Fruit fly (Drosophila melanogaster) whole organism, embryonic: ENCODE measurements around the gene CG12728.

Experiments
- B-H1 ChIP-seq: fragments of 200-800 bp; sonication (Bioruptor generic); IDR thresholded peaks from 3 replicates; pipeline ENCODE4 v1.3.6; 2022; ENCODE audit warnings: missing biosample characterization, missing genetic modification characterization
- BtbVII ChIP-seq: fragments of 200-800 bp; sonication (Bioruptor generic); optimal IDR thresholded peaks from 3 replicates; lab custom pipeline; 2017; ENCODE audit warnings: missing biosample characterization, mild to moderate bottlenecking, missing genetic modification characterization
- CG10959 ChIP-seq: fragments of 200-800 bp; sonication (Bioruptor generic); IDR thresholded peaks from 2 replicates; pipeline ENCODE4 v1.3.6; 2022; ENCODE audit warnings: missing biosample characterization, missing genetic modification characterization
- CG12236 ChIP-seq: fragments of 200-800 bp; sonication (Bioruptor generic); optimal IDR thresholded peaks from 2 replicates; lab custom pipeline; 2016; ENCODE audit warnings: missing biosample characterization, missing genetic modification characterization
- CG1233 ChIP-seq: fragments of 200-800 bp; sonication (Bioruptor generic); optimal IDR thresholded peaks from 4 replicates; lab custom pipeline; 2018; ENCODE audit warnings: missing biosample characterization, mild to moderate bottlenecking, missing genetic modification characterization
- CG13287 ChIP-seq: fragments of 200-800 bp; sonication (Bioruptor generic); IDR thresholded peaks from 2 replicates; pipeline ENCODE4 v1.3.6; 2022; ENCODE audit warnings: missing biosample characterization, missing genetic modification characterization; ENCODE audit not compliant: partially characterized antibody
- CG14710 ChIP-seq: fragments of 200-800 bp; sonication (Bioruptor generic); optimal IDR thresholded peaks from 3 replicates; lab custom pipeline; 2019; ENCODE audit warnings: missing biosample characterization, mild to moderate bottlenecking, missing genetic modification characterization, moderate library complexity
- CG15073 ChIP-seq: fragments of 200-800 bp; sonication (Bioruptor generic); optimal IDR thresholded peaks from 2 replicates; lab custom pipeline; 2016; ENCODE audit warnings: missing biosample characterization, missing genetic modification characterization
- CG1602 ChIP-seq: fragments of 200-800 bp; sonication (Bioruptor generic); optimal IDR thresholded peaks from 3 replicates; lab custom pipeline; 2016; ENCODE audit warnings: missing biosample characterization, missing genetic modification characterization
- CG17328 ChIP-seq: fragments of 200-800 bp; sonication (Bioruptor generic); IDR thresholded peaks from 2 replicates; pipeline ENCODE4 v1.3.6; 2022; ENCODE audit warnings: missing biosample characterization, missing genetic modification characterization
- CG17361 ChIP-seq: fragments of 200-800 bp; sonication (Bioruptor generic); IDR thresholded peaks from 3 replicates; pipeline ENCODE4 v1.3.6; 2022; ENCODE audit warnings: missing biosample characterization, missing genetic modification characterization
- CG17385 ChIP-seq: fragments of 200-800 bp; sonication (Bioruptor generic); optimal IDR thresholded peaks from 3 replicates; lab custom pipeline; 2018; ENCODE audit warnings: missing biosample characterization, mild to moderate bottlenecking, missing genetic modification characterization
- CG18011 ChIP-seq: fragments of 200-800 bp; sonication (Bioruptor generic); optimal IDR thresholded peaks from 2 replicates; lab custom pipeline; 2017; ENCODE audit warnings: missing biosample characterization, missing genetic modification characterization, mild to moderate bottlenecking, moderate library complexity, missing genotype
- CG1832 ChIP-seq: fragments of 200-800 bp; sonication (Bioruptor generic); optimal IDR thresholded peaks from 2 replicates; lab custom pipeline; 2017; ENCODE audit warnings: missing biosample characterization, mild to moderate bottlenecking, missing genetic modification characterization, inconsistent platforms
- CG31224 ChIP-seq: fragments of 200-800 bp; sonication (Bioruptor generic); IDR thresholded peaks from 2 replicates; pipeline ENCODE4 v1.3.6; 2022; ENCODE audit warnings: missing biosample characterization, missing genetic modification characterization
- CG31365 ChIP-seq: fragments of 200-800 bp; sonication (Bioruptor generic); optimal IDR thresholded peaks from 2 replicates; lab custom pipeline; 2018; ENCODE audit warnings: missing biosample characterization, mild to moderate bottlenecking, missing genetic modification characterization
- CG3838 ChIP-seq: fragments of 200-800 bp; sonication (Bioruptor generic); optimal IDR thresholded peaks from 3 replicates; lab custom pipeline; 2016; ENCODE audit warnings: missing biosample characterization, missing genetic modification characterization
- CG43689 ChIP-seq: fragments of 200-800 bp; sonication (Bioruptor generic); IDR thresholded peaks from 2 replicates; pipeline ENCODE4 v1.3.6; 2022; ENCODE audit warnings: missing biosample characterization, missing genetic modification characterization
- D ChIP-seq, 2 experiments: fragments of 200-800 bp in 1 of 2; fragments of >200 bp in 1 of 2; sonication (Bioruptor generic) in 1 of 2; optimal IDR thresholded peaks; 2 replicates in 1 of 2; 3 replicates in 1 of 2; lab custom pipeline; 2017; ENCODE audit warnings: mild to moderate bottlenecking in 1 of 2, missing biosample characterization in 1 of 2, missing genetic modification characterization in 1 of 2, missing genetic modification reagents in 1 of 2
- Dad ChIP-seq: fragments of 200-800 bp; sonication (Bioruptor generic); optimal IDR thresholded peaks from 3 replicates; lab custom pipeline; 2016; ENCODE audit warnings: missing biosample characterization, missing genetic modification characterization
- Dek ChIP-seq: fragments of 200-800 bp; sonication (Bioruptor generic); optimal IDR thresholded peaks from 3 replicates; lab custom pipeline; 2019; ENCODE audit warnings: missing biosample characterization, mild to moderate bottlenecking, missing genetic modification characterization, moderate library complexity
- Dp ChIP-seq: fragments of 200-800 bp; sonication (Bioruptor generic); optimal IDR thresholded peaks from 2 replicates; lab custom pipeline; 2018; ENCODE audit warnings: missing biosample characterization, mild to moderate bottlenecking, missing genetic modification characterization, moderate library complexity
- HLH3B ChIP-seq: fragments of 200-800 bp; sonication (Bioruptor generic); IDR thresholded peaks from 2 replicates; pipeline ENCODE4 v1.3.6; 2022; ENCODE audit warnings: missing biosample characterization, missing genetic modification characterization
- Kr ChIP-seq: fragments of 200-800 bp; sonication (Bioruptor generic); optimal IDR thresholded peaks from 2 replicates; lab custom pipeline; 2017; ENCODE audit warnings: missing biosample characterization, mild to moderate bottlenecking, missing genetic modification characterization
- Meics ChIP-seq: fragments of 200-800 bp; sonication (Bioruptor generic); optimal IDR thresholded peaks from 2 replicates; lab custom pipeline; 2017; ENCODE audit warnings: missing biosample characterization, mild to moderate bottlenecking, missing genetic modification characterization
- NFAT ChIP-seq: fragments of 200-800 bp; sonication (Bioruptor generic); IDR thresholded peaks from 2 replicates; pipeline ENCODE4 v1.3.6; 2022; ENCODE audit warnings: missing biosample characterization, missing genetic modification characterization
- Nf-YA ChIP-seq: fragments of 200-800 bp; sonication (Bioruptor generic); IDR thresholded peaks from 2 replicates; pipeline ENCODE4 v1.3.6; 2022; ENCODE audit warnings: missing biosample characterization, missing genetic modification characterization
- Opbp ChIP-seq: fragments of 200-800 bp; sonication (Bioruptor generic); IDR thresholded peaks from 3 replicates; pipeline ENCODE4 v1.3.6; 2022; ENCODE audit warnings: missing biosample characterization, missing genetic modification characterization; ENCODE audit not compliant: partially characterized antibody
- Trl ChIP-seq, 3 experiments: fragments of >200 bp in 2 of 3; fragments of 200-800 bp in 1 of 3; sonication (Bioruptor generic) in 1 of 3; optimal IDR thresholded peaks; 2 replicates in 1 of 3; 3 replicates in 2 of 3; lab custom pipeline; 2016 to 2017; ENCODE audit warnings: missing biosample characterization in 1 of 3, missing genetic modification characterization in 1 of 3
- az2 ChIP-seq: fragments of 200-800 bp; sonication (Bioruptor generic); optimal IDR thresholded peaks from 3 replicates; lab custom pipeline; 2016; ENCODE audit warnings: missing biosample characterization, missing genetic modification characterization
- bbx ChIP-seq: fragments of 200-800 bp; sonication (Bioruptor generic); IDR thresholded peaks from 2 replicates; pipeline ENCODE4 v1.3.6; 2022; ENCODE audit warnings: missing biosample characterization, missing genetic modification characterization; ENCODE audit not compliant: partially characterized antibody
- chm ChIP-seq: fragments of 200-800 bp; sonication (Bioruptor generic); IDR thresholded peaks from 2 replicates; pipeline ENCODE4 v1.3.6; 2022; ENCODE audit warnings: missing biosample characterization, missing genetic modification characterization
- cwo ChIP-seq: fragments of 200-800 bp; sonication (Bioruptor generic); optimal IDR thresholded peaks from 3 replicates; lab custom pipeline; 2017; ENCODE audit warnings: missing biosample characterization, missing genetic modification characterization, mild to moderate bottlenecking, moderate library complexity, missing genetic modification reagents
- danr ChIP-seq: fragments of 200-800 bp; sonication (Bioruptor generic); IDR thresholded peaks from 2 replicates; pipeline ENCODE4 v1.3.6; 2022; ENCODE audit warnings: missing biosample characterization, missing genetic modification characterization
- ems ChIP-seq: fragments of 200-800 bp; sonication (Bioruptor generic); optimal IDR thresholded peaks from 3 replicates; lab custom pipeline; 2016; ENCODE audit warnings: missing biosample characterization, missing genetic modification characterization
- ewg ChIP-seq: fragments of 200-800 bp; sonication (Bioruptor generic); optimal IDR thresholded peaks from 3 replicates; lab custom pipeline; 2017; ENCODE audit warnings: mild to moderate bottlenecking, missing biosample characterization, missing genetic modification reagents, missing genetic modification characterization
- fd3F ChIP-seq: fragments of 200-800 bp; sonication (Bioruptor generic); optimal IDR thresholded peaks from 2 replicates; lab custom pipeline; 2018; ENCODE audit warnings: missing biosample characterization, mild to moderate bottlenecking, missing genetic modification characterization, moderate library complexity
- kni ChIP-seq: fragments of 200-800 bp; sonication (Bioruptor generic); optimal IDR thresholded peaks from 3 replicates; lab custom pipeline; 2017; ENCODE audit warnings: mild to moderate bottlenecking, missing biosample characterization, missing genetic modification reagents, missing genetic modification characterization
- nmo ChIP-seq: fragments of 200-800 bp; sonication (Bioruptor generic); optimal IDR thresholded peaks from 2 replicates; lab custom pipeline; 2018; ENCODE audit warnings: missing biosample characterization, mild to moderate bottlenecking, missing genetic modification characterization, moderate library complexity
- peb ChIP-seq: fragments of 200-800 bp; sonication (Bioruptor generic); IDR thresholded peaks from 2 replicates; pipeline ENCODE4 v1.3.6; 2022; ENCODE audit warnings: missing biosample characterization, missing genetic modification characterization
- repo ChIP-seq: fragments of 200-800 bp; sonication (Bioruptor generic); optimal IDR thresholded peaks from 2 replicates; lab custom pipeline; 2016; ENCODE audit warnings: missing biosample characterization, missing genetic modification characterization
- sens ChIP-seq: fragments of 200-800 bp; sonication (Bioruptor generic); peaks from one replicate; lab custom pipeline; 2016; ENCODE audit warnings: missing biosample characterization, missing genetic modification characterization
- zen2 ChIP-seq: fragments of 200-800 bp; sonication (Bioruptor generic); IDR thresholded peaks from 3 replicates; pipeline ENCODE4 v1.3.6; 2022; ENCODE audit warnings: missing biosample characterization, missing genetic modification characterization; ENCODE audit not compliant: partially characterized antibody
- zfh2 ChIP-seq: fragments of 200-800 bp; sonication (Bioruptor generic); optimal IDR thresholded peaks from 2 replicates; lab custom pipeline; 2016; ENCODE audit warnings: missing biosample characterization, missing genetic modification characterization

The CG12728 gene

DNA sequence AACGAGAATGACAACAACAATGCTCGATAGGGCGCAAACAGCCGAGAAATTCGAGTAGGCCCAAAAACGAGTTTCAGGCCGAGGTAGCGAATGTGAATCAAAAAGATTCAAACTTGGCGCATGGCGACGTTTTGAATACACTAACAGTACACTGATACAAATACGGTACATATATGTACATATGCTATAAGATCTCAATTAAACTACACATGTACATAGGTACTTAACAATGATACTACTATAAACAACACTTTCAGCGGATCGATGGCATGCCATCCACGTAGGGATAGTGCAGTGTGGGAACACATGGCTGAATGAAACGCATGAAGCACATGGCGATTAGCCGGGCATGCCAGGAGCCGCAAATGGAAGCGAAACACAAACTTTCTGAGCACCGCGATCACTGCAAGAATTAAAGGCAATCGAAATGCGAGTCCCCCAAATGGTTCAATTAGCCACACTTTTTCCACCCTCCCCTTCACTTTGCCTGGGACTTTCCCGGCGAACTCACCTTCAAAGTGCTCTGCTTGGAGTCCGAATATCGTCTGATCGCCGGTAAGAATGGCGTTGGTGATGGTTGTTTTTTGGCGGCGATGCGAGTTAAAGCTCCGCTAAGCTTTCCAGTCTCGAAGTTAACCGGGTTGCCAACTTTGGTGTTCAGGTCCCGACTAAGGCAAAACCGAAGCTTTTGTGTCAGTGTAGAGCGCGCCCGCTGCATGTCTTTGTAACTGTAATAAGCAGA is 26.5 kb upstream of the CG12728 start (continued):
- no peak for TF ChIP-seq nmo
- TF ChIP-seq CG10959 (GFP tag; lab: Robert Waterston, UW) = no peak
- no peak for TF ChIP-seq Nf-YA
- no peak for TF ChIP-seq Dad (GFP tag; lab: Kevin White, UChicago)
- TF ChIP-seq ewg = no peak
- no peak for TF ChIP-seq D (optimal IDR thresholded peaks at IDR 0.05; lab: Kevin White, UChicago)
- no peak for TF ChIP-seq D (GFP tag; optimal IDR thresholded peaks at IDR 0.05; lab: Kevin White, UChicago)
- no peak for TF ChIP-seq CG15073 (GFP tag; lab: Kevin White, UChicago)
- no peak for TF ChIP-seq repo (GFP tag; lab: Kevin White, UChicago)
- TF ChIP-seq CG31365 = no peak
- TF ChIP-seq CG1832 (GFP tag; lab: Kevin White, UChicago) = no peak
- TF ChIP-seq kni (GFP tag; lab: Kevin White, UChicago) = no peak
- no peak for TF ChIP-seq Meics (GFP tag; lab: Kevin White, UChicago)
- no peak for TF ChIP-seq BtbVII (GFP tag; lab: Kevin White, UChicago)
- TF ChIP-seq CG12236 (GFP tag; lab: Kevin White, UChicago) = no peak
- no peak for TF ChIP-seq CG31224 (GFP tag; lab: Robert Waterston, UW)
- no peak for TF ChIP-seq CG1233
- no peak for TF ChIP-seq CG17361 (GFP tag; lab: Robert Waterston, UW)
- no peak for TF ChIP-seq fd3F (GFP tag; lab: Kevin White, UChicago)
- TF ChIP-seq az2 (GFP tag; lab: Kevin White, UChicago) = no peak
- TF ChIP-seq CG43689 (GFP tag; lab: Robert Waterston, UW) = no peak
- no peak for TF ChIP-seq Dp (GFP tag; lab: Kevin White, UChicago)
- TF ChIP-seq peb = no peak
- no peak for TF ChIP-seq zfh2
- no peak for TF ChIP-seq ems (GFP tag; lab: Kevin White, UChicago)
- TF ChIP-seq NFAT (GFP tag; lab: Robert Waterston, UW) = no peak
- TF ChIP-seq Trl (optimal IDR thresholded peaks at IDR 0.05; lab: Kevin White, UChicago) = no peak
- TF ChIP-seq Trl (GFP tag; optimal IDR thresholded peaks at IDR 0.05; lab: Kevin White, UChicago) = no peak
- TF ChIP-seq CG3838 (GFP tag; lab: Kevin White, UChicago) = no peak
- no peak for TF ChIP-seq CG14710 (tag; lab: Kevin White, UChicago)
- TF ChIP-seq CG17328 (GFP tag; lab: Robert Waterston, UW) = no peak
- no peak for TF ChIP-seq CG17385 (GFP tag; lab: Kevin White, UChicago)
- TF ChIP-seq HLH3B (GFP tag; lab: Robert Waterston, UW) = no peak
- TF ChIP-seq danr = no peak
- no peak for TF ChIP-seq B-H1 (GFP tag; lab: Robert Waterston, UW)
- TF ChIP-seq sens (GFP tag; lab: Kevin White, UChicago) = peak; percentile 11
- no peak for TF ChIP-seq chm
- TF ChIP-seq Opbp (GFP tag; lab: Robert Waterston, UW) = no peak
- peak; percentile 47; the same call in 1 of the 2 replicates for TF ChIP-seq bbx (GFP tag; lab: Robert Waterston, UW)
- no peak for TF ChIP-seq zen2
- no peak for TF ChIP-seq CG1602 (GFP tag; lab: Kevin White, UChicago)
- peak; percentile 7 for TF ChIP-seq Dek (tag; lab: Kevin White, UChicago)
- TF ChIP-seq Kr (GFP tag; lab: Kevin White, UChicago) = no peak
- peak; percentile 41 for TF ChIP-seq CG13287
- TF ChIP-seq CG18011 = no peak
- no peak for TF ChIP-seq cwo (GFP tag; lab: Kevin White, UChicago)
